Fruit fly (Drosophila melanogaster) S2 (cell line): ENCODE measurements around the gene Rpn13R.

ENCODE experiments used
- CG8478 ChIP-seq: fragments of >200 bp; optimal IDR thresholded peaks from 2 replicates; lab custom pipeline; 2018
- CTCF ChIP-seq, 2 experiments: fragments of >200 bp; optimal IDR thresholded peaks; 2 replicates each; lab custom pipeline; 2018

dm6 chrX:5091757-5092348 is 39.8 kb upstream of the Rpn13R start:
- TF ChIP-seq CTCF (optimal IDR thresholded peaks at IDR 0.05; lab: Kevin White, UChicago) (no peak), CG8478 (no peak)
